Fruit fly (Drosophila melanogaster): ENCODE data around the gene 5PtaseI.
A peak's percentile ranks its signal among the peaks of the same experiment; 100 is the strongest.

5PtaseI gene

DNA sequence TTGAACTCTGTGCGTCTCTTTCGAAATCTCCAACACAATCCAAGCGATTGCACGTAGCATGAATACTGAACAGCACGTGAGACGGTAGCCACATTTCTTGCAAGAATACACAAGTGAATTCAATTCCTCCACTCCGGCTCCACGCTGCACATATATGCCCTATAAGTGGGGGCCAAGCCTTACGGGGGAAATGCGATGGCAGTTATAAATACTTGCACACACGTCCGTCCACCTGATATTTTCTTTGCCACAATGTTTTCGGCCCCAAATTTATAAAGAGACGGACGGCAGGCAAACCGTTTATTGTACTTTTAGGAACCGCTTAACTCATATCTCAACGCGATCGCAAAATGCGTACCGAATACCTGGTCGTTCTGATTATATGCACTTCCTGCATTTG, 1.1 kb upstream of the 5PtaseI start, which contains the start of gene CG11786:
CG11786 (plus strand) TSS at position 301 of the 400 bp plus-strand sequence.
- TF ChIP-seq Blimp-1 (GFP tag; optimal IDR thresholded peaks at IDR 0.05) (peak; percentile 19), CG8632 (GFP tag; optimal IDR thresholded peaks at IDR 0.05) (no peak)

DNA sequence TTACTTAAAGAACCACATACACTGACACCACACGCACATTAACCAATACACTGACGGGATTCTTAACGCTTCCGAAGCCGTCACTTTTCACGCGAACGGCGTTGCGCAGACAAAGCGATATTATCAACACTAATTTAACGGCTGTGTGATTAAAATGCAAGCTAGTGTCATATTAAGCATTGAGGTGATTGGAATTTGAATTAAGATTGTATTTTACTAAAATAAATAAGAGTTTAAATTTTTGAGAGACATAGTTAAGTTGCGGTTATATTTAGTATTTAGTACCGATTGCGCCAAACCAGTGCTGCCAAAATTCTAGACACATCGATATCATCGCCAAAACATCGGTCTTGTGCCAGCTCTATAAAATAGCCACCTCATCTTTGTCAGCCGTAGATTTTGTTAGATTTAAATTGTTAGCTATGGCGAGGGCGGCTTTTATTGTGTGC, 5.9 kb downstream of the 5PtaseI start, which contains the start of the genes Ythdf and bai:
Ythdf (minus strand) TSS at position 222 of the 449 bp plus-strand sequence.
bai (plus strand) TSS at position 347 of the 449 bp plus-strand sequence.
- TF ChIP-seq CG3919 (GFP tag; optimal IDR thresholded peaks at IDR 0.05) = no peak
- no peak for TF ChIP-seq vri (GFP tag; optimal IDR thresholded peaks at IDR 0.05)
- TF ChIP-seq Sox102F (GFP tag; optimal IDR thresholded peaks at IDR 0.05) = no peak
- no peak for TF ChIP-seq cyc (GFP tag; optimal IDR thresholded peaks at IDR 0.05)
- no peak for TF ChIP-seq acj6 (GFP tag; optimal IDR thresholded peaks at IDR 0.05)
- no peak for TF ChIP-seq CG7368 (GFP tag; optimal IDR thresholded peaks at IDR 0.05)
- TF ChIP-seq lz (GFP tag; optimal IDR thresholded peaks at IDR 0.05) = peak; percentile 44
- TF ChIP-seq CG6854 (GFP tag; optimal IDR thresholded peaks at IDR 0.05) = no peak
- TF ChIP-seq CG8119 (GFP tag; IDR thresholded peaks at IDR 0.05) = no peak
- TF ChIP-seq Eip93F (GFP tag; optimal IDR thresholded peaks at IDR 0.05) = peak; percentile 35
- TF ChIP-seq fkh (GFP tag; optimal IDR thresholded peaks at IDR 0.05) = no peak
- TF ChIP-seq fd59A (GFP tag; optimal IDR thresholded peaks at IDR 0.05) = no peak
- no peak for TF ChIP-seq salr (GFP tag; optimal IDR thresholded peaks at IDR 0.05)
- no peak for TF ChIP-seq CG32006 (GFP tag; optimal IDR thresholded peaks at IDR 0.05)
- no peak for TF ChIP-seq Eip75B (GFP tag; optimal IDR thresholded peaks at IDR 0.05)
- no peak for TF ChIP-seq CG11762 (GFP tag; optimal IDR thresholded peaks at IDR 0.05; ENCODE audit: insufficient read depth)
- no peak for TF ChIP-seq Hr38 (GFP tag; optimal IDR thresholded peaks at IDR 0.05)
- no peak for TF ChIP-seq pdm3 (GFP tag; optimal IDR thresholded peaks at IDR 0.05)
- TF ChIP-seq Lpt (GFP tag; optimal IDR thresholded peaks at IDR 0.05) = no peak
- TF ChIP-seq Sox14 (GFP tag; optimal IDR thresholded peaks at IDR 0.05) = peak; percentile 74
- no peak for TF ChIP-seq CG16779 (tag; optimal IDR thresholded peaks at IDR 0.05)
- TF ChIP-seq topi (GFP tag; optimal IDR thresholded peaks at IDR 0.05) = no peak
- TF ChIP-seq CG6163 (GFP tag; IDR thresholded peaks at IDR 0.05) = no peak
- TF ChIP-seq CG31627 (GFP tag; optimal IDR thresholded peaks at IDR 0.05) = peak; percentile 42
- no peak for TF ChIP-seq CG6276 (GFP tag; optimal IDR thresholded peaks at IDR 0.05)
- no peak for TF ChIP-seq dsx (GFP tag; optimal IDR thresholded peaks at IDR 0.05; ENCODE audit: poor library complexity, severe bottlenecking)
- no peak for TF ChIP-seq svp (GFP tag)
- TF ChIP-seq dac (GFP tag; optimal IDR thresholded peaks at IDR 0.05) = no peak
- peak; percentile 58 for TF ChIP-seq esn (GFP tag; optimal IDR thresholded peaks at IDR 0.05)

DNA sequence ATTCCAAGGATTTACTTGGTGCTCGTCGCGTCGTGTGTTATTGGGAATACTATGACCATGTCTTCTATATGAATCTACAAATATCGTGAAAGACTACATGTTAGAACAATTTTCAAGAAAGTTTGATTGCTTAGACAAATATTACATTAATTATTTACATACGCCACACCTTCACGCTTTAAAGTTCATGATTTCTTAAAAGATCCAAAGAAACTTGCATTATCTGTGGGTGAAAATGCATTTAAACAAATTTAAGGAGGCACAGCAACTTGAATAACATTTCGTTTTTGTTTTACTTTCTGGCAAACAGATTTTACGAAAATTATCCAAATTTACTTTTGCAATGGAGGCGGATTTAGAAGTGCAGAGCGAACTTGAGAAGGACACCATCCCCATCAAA, 8.3 kb downstream of the 5PtaseI start, which contains the start of gene CG31115:
CG31115 (plus strand) TSS at position 301 of the 400 bp plus-strand sequence.
- no peak for TF ChIP-seq fkh (GFP tag; optimal IDR thresholded peaks at IDR 0.05)
- TF ChIP-seq Sox14 (GFP tag; optimal IDR thresholded peaks at IDR 0.05) = no peak
- no peak for TF ChIP-seq Eip78C (GFP tag)
- TF ChIP-seq Lpt (GFP tag; optimal IDR thresholded peaks at IDR 0.05) = no peak
- TF ChIP-seq CG32006 (GFP tag; optimal IDR thresholded peaks at IDR 0.05) = no peak
- TF ChIP-seq CG34406 (GFP tag; optimal IDR thresholded peaks at IDR 0.05) = no peak
- TF ChIP-seq ss (GFP tag; optimal IDR thresholded peaks at IDR 0.05) = no peak
- TF ChIP-seq CG3032 (tag; optimal IDR thresholded peaks at IDR 0.05) = no peak
- no peak for TF ChIP-seq CG11294 (GFP tag; IDR thresholded peaks at IDR 0.05)
- no peak for TF ChIP-seq CG8632 (GFP tag; optimal IDR thresholded peaks at IDR 0.05)
- TF ChIP-seq Gug (GFP tag; IDR thresholded peaks at IDR 0.05) = no peak
- TF ChIP-seq CG9139 (GFP tag; optimal IDR thresholded peaks at IDR 0.05) = no peak
- TF ChIP-seq Hr38 (GFP tag; optimal IDR thresholded peaks at IDR 0.05) = no peak
